Worm (Caenorhabditis elegans): ENCODE measurements around the gene C34E11.2.

DNA sequence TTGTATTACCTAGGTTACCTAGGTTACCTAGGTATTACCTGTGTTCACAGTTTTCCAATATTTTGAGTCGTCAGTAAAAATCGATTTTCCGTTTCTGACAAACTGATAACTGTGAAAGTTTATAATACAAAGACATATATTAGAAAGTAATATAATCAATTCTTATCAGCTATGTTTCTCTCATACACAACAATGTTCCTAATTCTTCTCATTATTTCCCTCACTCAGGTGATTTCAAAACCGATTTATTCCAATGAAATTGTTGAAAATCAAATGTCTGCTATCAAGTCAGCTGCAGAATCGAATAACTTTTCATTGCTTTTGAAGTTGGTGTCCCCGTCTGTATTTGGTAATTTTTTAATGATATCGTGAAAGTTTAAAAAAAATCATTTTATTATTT lies 10.5 kb downstream of the C34E11.2 start, which contains the start of gene C34E11.4:
- TF ChIP-seq nhr-237 (tag; optimal IDR thresholded peaks at IDR 0.05) = no peak
- no peak for TF ChIP-seq lin-39 (tag; optimal IDR thresholded peaks at IDR 0.05)
- no peak for TF ChIP-seq ceh-82 (tag; optimal IDR thresholded peaks at IDR 0.05)
- no peak for TF ChIP-seq ceh-28 (tag; optimal IDR thresholded peaks at IDR 0.05)
- TF ChIP-seq fkh-2 (tag; optimal IDR thresholded peaks at IDR 0.05) = no peak
- no peak for TF ChIP-seq ztf-11 (tag; optimal IDR thresholded peaks at IDR 0.05)
- no peak for TF ChIP-seq pha-4 (tag; optimal IDR thresholded peaks at IDR 0.05)
- no peak for TF ChIP-seq skn-1 (tag; optimal IDR thresholded peaks at IDR 0.05)
- no peak for TF ChIP-seq fos-1 (tag; optimal IDR thresholded peaks at IDR 0.05)
- TF ChIP-seq nhr-77 (tag; optimal IDR thresholded peaks at IDR 0.05) = no peak
- TF ChIP-seq tbx-2 (tag; optimal IDR thresholded peaks at IDR 0.05) = no peak

Data from whole organism, L3 larva.